Fruit fly (Drosophila melanogaster) whole organism, prepupa: ENCODE data around the gene Vav.

Experiments used
- Blimp-1 ChIP-seq: fragments of 200-800 bp; sonication (Bioruptor generic); optimal IDR thresholded peaks from 3 replicates; lab custom pipeline; 2017; ENCODE audit warnings: missing biosample characterization, missing genetic modification characterization, mild to moderate bottlenecking, moderate library complexity, missing genetic modification reagents
- CG10631 ChIP-seq: fragments of 200-800 bp; sonication (Bioruptor generic); optimal IDR thresholded peaks from 2 replicates; lab custom pipeline; 2016; ENCODE audit warnings: missing biosample characterization, missing genetic modification characterization
- CG11762 ChIP-seq: fragments of 200-800 bp; sonication (Bioruptor generic); optimal IDR thresholded peaks from 3 replicates; lab custom pipeline; 2016; ENCODE audit warnings: missing biosample characterization, missing genetic modification characterization; ENCODE audit not compliant: insufficient read depth
- CG11902 ChIP-seq: fragments of 200-800 bp; sonication (Bioruptor generic); optimal IDR thresholded peaks from 3 replicates; lab custom pipeline; 2016; ENCODE audit warnings: missing biosample characterization, missing genetic modification characterization
- CG16779 ChIP-seq: fragments of 200-800 bp; sonication (Bioruptor generic); optimal IDR thresholded peaks from 3 replicates; lab custom pipeline; 2017; ENCODE audit warnings: missing biosample characterization, mild to moderate bottlenecking, missing genetic modification characterization
- CG3032 ChIP-seq: fragments of 200-800 bp; optimal IDR thresholded peaks from 2 replicates; lab custom pipeline; 2019; ENCODE audit warnings: missing biosample characterization, mild to moderate bottlenecking, missing genetic modification characterization, moderate library complexity
- CG31627 ChIP-seq: fragments of 200-800 bp; sonication (Bioruptor generic); optimal IDR thresholded peaks from 3 replicates; lab custom pipeline; 2016; ENCODE audit warnings: missing biosample characterization, missing genetic modification characterization
- CG32006 ChIP-seq: fragments of 200-800 bp; sonication (Bioruptor generic); optimal IDR thresholded peaks from 3 replicates; lab custom pipeline; 2017; ENCODE audit warnings: missing biosample characterization, mild to moderate bottlenecking, missing genetic modification characterization
- CG34406 ChIP-seq: fragments of 200-800 bp; sonication (Bioruptor generic); optimal IDR thresholded peaks from 3 replicates; lab custom pipeline; 2016; ENCODE audit warnings: missing biosample characterization, missing genetic modification characterization
- CG3919 ChIP-seq: fragments of 200-800 bp; sonication (Bioruptor generic); optimal IDR thresholded peaks from 3 replicates; lab custom pipeline; 2016; ENCODE audit warnings: missing biosample characterization, missing genetic modification characterization
- CG6792 ChIP-seq: fragments of 200-800 bp; sonication (Bioruptor generic); optimal IDR thresholded peaks from 3 replicates; lab custom pipeline; 2016; ENCODE audit warnings: missing biosample characterization, missing genetic modification characterization
- CG8119 ChIP-seq: fragments of 200-800 bp; sonication (Bioruptor generic); IDR thresholded peaks from 3 replicates; pipeline ENCODE4 v1.3.6; 2022; ENCODE audit warnings: missing biosample characterization, missing genetic modification characterization
- CG8319 ChIP-seq: fragments of 200-800 bp; sonication (Bioruptor generic); optimal IDR thresholded peaks from 3 replicates; lab custom pipeline; 2016; ENCODE audit warnings: missing biosample characterization, missing genetic modification characterization
- CG8632 ChIP-seq: fragments of 200-800 bp; sonication (Bioruptor generic); optimal IDR thresholded peaks from 3 replicates; lab custom pipeline; 2016; ENCODE audit warnings: missing biosample characterization, missing genetic modification characterization
- CG9139 ChIP-seq: fragments of 200-800 bp; sonication (Bioruptor generic); optimal IDR thresholded peaks from 3 replicates; lab custom pipeline; 2017; ENCODE audit warnings: missing biosample characterization, mild to moderate bottlenecking, missing genetic modification characterization
- Eip75B ChIP-seq: fragments of 200-800 bp; sonication (Bioruptor generic); optimal IDR thresholded peaks from 3 replicates; lab custom pipeline; 2016; ENCODE audit warnings: missing biosample characterization, missing genetic modification characterization
- Eip78C ChIP-seq: fragments of 200-800 bp; sonication (Bioruptor generic); peaks from one replicate; lab custom pipeline; 2016; ENCODE audit warnings: missing biosample characterization, missing genetic modification characterization
- Eip93F ChIP-seq: fragments of 200-800 bp; sonication (Bioruptor generic); optimal IDR thresholded peaks from 2 replicates; lab custom pipeline; 2016; ENCODE audit warnings: missing biosample characterization, mild to moderate bottlenecking, missing genetic modification characterization
- Gug ChIP-seq: fragments of 200-800 bp; sonication (Bioruptor generic); IDR thresholded peaks from 2 replicates; pipeline ENCODE4 v1.3.6; 2022; ENCODE audit warnings: missing biosample characterization, missing genetic modification characterization
- Hr39 ChIP-seq: fragments of 200-800 bp; sonication (Bioruptor generic); optimal IDR thresholded peaks from 2 replicates; lab custom pipeline; 2016; ENCODE audit warnings: missing biosample characterization, missing genetic modification characterization
- Hr4 ChIP-seq: fragments of 200-800 bp; sonication (Bioruptor generic); optimal IDR thresholded peaks from 3 replicates; lab custom pipeline; 2016; ENCODE audit warnings: missing biosample characterization, missing genetic modification characterization
- Met ChIP-seq: fragments of 200-800 bp; sonication (Bioruptor generic); optimal IDR thresholded peaks from 3 replicates; lab custom pipeline; 2016; ENCODE audit warnings: missing biosample characterization, missing genetic modification characterization
- OdsH ChIP-seq: fragments of 200-800 bp; sonication (Bioruptor generic); optimal IDR thresholded peaks from 3 replicates; lab custom pipeline; 2016; ENCODE audit warnings: missing biosample characterization, missing genetic modification characterization
- Smox ChIP-seq: fragments of 200-800 bp; sonication (Bioruptor generic); optimal IDR thresholded peaks from 3 replicates; lab custom pipeline; 2016; ENCODE audit warnings: missing biosample characterization, missing genetic modification characterization
- Sox102F ChIP-seq: fragments of 200-800 bp; sonication (Bioruptor generic); optimal IDR thresholded peaks from 2 replicates; lab custom pipeline; 2016; ENCODE audit warnings: missing biosample characterization, mild to moderate bottlenecking, missing genetic modification characterization
- Sox14 ChIP-seq: fragments of 200-800 bp; sonication (Bioruptor generic); optimal IDR thresholded peaks from 3 replicates; lab custom pipeline; 2016; ENCODE audit warnings: missing biosample characterization, missing genetic modification characterization
- Sox15 ChIP-seq: fragments of 200-800 bp; sonication (Bioruptor generic); optimal IDR thresholded peaks from 3 replicates; lab custom pipeline; 2016; ENCODE audit warnings: missing biosample characterization, missing genetic modification characterization
- achi ChIP-seq: fragments of 200-800 bp; sonication (Bioruptor generic); optimal IDR thresholded peaks from 3 replicates; lab custom pipeline; 2016; ENCODE audit warnings: missing biosample characterization, missing genetic modification characterization
- acj6 ChIP-seq: fragments of 200-800 bp; sonication (Bioruptor generic); optimal IDR thresholded peaks from 3 replicates; lab custom pipeline; 2016; ENCODE audit warnings: missing biosample characterization, missing genetic modification characterization
- cyc ChIP-seq: fragments of 200-800 bp; sonication (Bioruptor generic); optimal IDR thresholded peaks from 3 replicates; lab custom pipeline; 2016; ENCODE audit warnings: missing biosample characterization, missing genetic modification characterization
- eg ChIP-seq: fragments of 200-800 bp; sonication (Bioruptor generic); IDR thresholded peaks from 3 replicates; pipeline ENCODE4 v1.3.6; 2022; ENCODE audit warnings: missing biosample characterization, missing genetic modification characterization
- esn ChIP-seq: fragments of 200-800 bp; sonication (Bioruptor generic); optimal IDR thresholded peaks from 2 replicates; lab custom pipeline; 2016; ENCODE audit warnings: missing biosample characterization, mild to moderate bottlenecking, missing genetic modification characterization, moderate library complexity
- fkh ChIP-seq: fragments of 200-800 bp; sonication (Bioruptor generic); optimal IDR thresholded peaks from 3 replicates; lab custom pipeline; 2017; ENCODE audit warnings: missing biosample characterization, mild to moderate bottlenecking, missing genetic modification characterization, moderate library complexity
- lz ChIP-seq: fragments of 200-800 bp; sonication (Bioruptor generic); optimal IDR thresholded peaks from 3 replicates; lab custom pipeline; 2016; ENCODE audit warnings: missing biosample characterization, missing genetic modification characterization
- net ChIP-seq: fragments of 200-800 bp; sonication (Bioruptor generic); optimal IDR thresholded peaks from 3 replicates; lab custom pipeline; 2016; ENCODE audit warnings: missing biosample characterization, missing genetic modification characterization
- pdm3 ChIP-seq: fragments of 200-800 bp; sonication (Bioruptor generic); optimal IDR thresholded peaks from 3 replicates; lab custom pipeline; 2016; ENCODE audit warnings: missing biosample characterization, missing genetic modification characterization
- salr ChIP-seq, 2 experiments: fragments of 200-800 bp; sonication (Bioruptor generic); optimal IDR thresholded peaks; 3 replicates each; lab custom pipeline; 2016 to 2018; ENCODE audit warnings: missing biosample characterization in 2 of 2, missing genetic modification characterization in 2 of 2, mild to moderate bottlenecking in 1 of 2
- svp ChIP-seq: fragments of 200-800 bp; sonication (Bioruptor generic); peaks from one replicate; lab custom pipeline; 2016; ENCODE audit warnings: missing biosample characterization, missing genetic modification characterization
- topi ChIP-seq: fragments of 200-800 bp; sonication (Bioruptor generic); optimal IDR thresholded peaks from 3 replicates; lab custom pipeline; 2016; ENCODE audit warnings: missing biosample characterization, missing genetic modification characterization
- vri ChIP-seq: fragments of 200-800 bp; sonication (Bioruptor generic); optimal IDR thresholded peaks from 3 replicates; lab custom pipeline; 2016; ENCODE audit warnings: missing biosample characterization, mild to moderate bottlenecking, missing genetic modification characterization

Vav gene

dm6 chrX:19247200-19248052 lies 14.2 kb upstream of the Vav start, which contains the start of gene CG7992:
Gene CG7992, minus strand, starts transcription at chrX:19247250.
- peak; percentile 6 for TF ChIP-seq CG11902 (GFP tag; lab: Kevin White, UChicago)
- TF ChIP-seq Gug (GFP tag; lab: Robert Waterston, UW): 0 out of 2 replicates have a peak, but pooled peaks have one; percentile 21
- peak; percentile 30 for TF ChIP-seq CG32006 (GFP tag; lab: Kevin White, UChicago)
- no peak for TF ChIP-seq Blimp-1
- 0 out of 3 replicates have a peak, but pooled peaks have one; percentile 31 for TF ChIP-seq eg
- no peak for TF ChIP-seq CG9139 (GFP tag; lab: Kevin White, UChicago)
- TF ChIP-seq OdsH (GFP tag; lab: Kevin White, UChicago): peak; percentile 55
- peak; percentile 80 for TF ChIP-seq Eip78C (GFP tag; lab: Kevin White, UChicago)
- TF ChIP-seq Hr4 (GFP tag; lab: Kevin White, UChicago): peak; percentile 22
- peak; percentile 56 for TF ChIP-seq CG34406 (GFP tag; lab: Kevin White, UChicago)
- TF ChIP-seq CG16779 (tag; lab: Kevin White, UChicago): no peak
- TF ChIP-seq topi (GFP tag; lab: Kevin White, UChicago): peak; percentile 58
- TF ChIP-seq achi: peak; percentile 4
- TF ChIP-seq esn (GFP tag; lab: Kevin White, UChicago): peak; percentile 64
- TF ChIP-seq CG11762 (GFP tag; lab: Kevin White, UChicago): no peak
- peak; percentile 41 for TF ChIP-seq cyc
- TF ChIP-seq CG6792 (GFP tag; lab: Kevin White, UChicago): peak; percentile 56
- no peak for TF ChIP-seq Sox102F
- TF ChIP-seq salr (GFP tag; optimal IDR thresholded peaks at IDR 0.05; lab: Kevin White, UChicago): no peak
- peak; percentile 31 for TF ChIP-seq Sox15 (GFP tag; lab: Kevin White, UChicago)
- TF ChIP-seq Sox14 (GFP tag; lab: Kevin White, UChicago): peak; percentile 33
- peak; percentile 51 for TF ChIP-seq Hr39 (GFP tag; lab: Kevin White, UChicago)
- TF ChIP-seq CG8319 (GFP tag; lab: Kevin White, UChicago): no peak
- peak; percentile 43 for TF ChIP-seq vri (GFP tag; lab: Kevin White, UChicago)
- TF ChIP-seq pdm3 (GFP tag; lab: Kevin White, UChicago): peak; percentile 45
- 0 out of 3 replicates have a peak, but pooled peaks have one; percentile 32 for TF ChIP-seq CG8119 (GFP tag; lab: Robert Waterston, UW)
- no peak for TF ChIP-seq svp (GFP tag; lab: Kevin White, UChicago)
- no peak for TF ChIP-seq CG3919
- peak; percentile 51 for TF ChIP-seq acj6 (GFP tag; lab: Kevin White, UChicago)
- TF ChIP-seq CG31627 (GFP tag; lab: Kevin White, UChicago): peak; percentile 47
- peak; percentile 12 for TF ChIP-seq fkh (GFP tag; lab: Kevin White, UChicago)
- peak; percentile 49 for TF ChIP-seq lz (GFP tag; lab: Kevin White, UChicago)
- TF ChIP-seq Eip93F (GFP tag; lab: Kevin White, UChicago): no peak
- TF ChIP-seq CG10631 (GFP tag; lab: Kevin White, UChicago): peak; percentile 15
- TF ChIP-seq net (GFP tag; lab: Kevin White, UChicago): peak; percentile 48
- TF ChIP-seq Smox (GFP tag; lab: Kevin White, UChicago): peak; percentile 62
- TF ChIP-seq Met: no peak
- no peak for TF ChIP-seq CG3032
- no peak for TF ChIP-seq Eip75B (GFP tag; lab: Kevin White, UChicago)
- TF ChIP-seq CG8632 (GFP tag; lab: Kevin White, UChicago): peak; percentile 40
